Fruit fly (Drosophila melanogaster): ENCODE data around the gene Mfap1.

DNA sequence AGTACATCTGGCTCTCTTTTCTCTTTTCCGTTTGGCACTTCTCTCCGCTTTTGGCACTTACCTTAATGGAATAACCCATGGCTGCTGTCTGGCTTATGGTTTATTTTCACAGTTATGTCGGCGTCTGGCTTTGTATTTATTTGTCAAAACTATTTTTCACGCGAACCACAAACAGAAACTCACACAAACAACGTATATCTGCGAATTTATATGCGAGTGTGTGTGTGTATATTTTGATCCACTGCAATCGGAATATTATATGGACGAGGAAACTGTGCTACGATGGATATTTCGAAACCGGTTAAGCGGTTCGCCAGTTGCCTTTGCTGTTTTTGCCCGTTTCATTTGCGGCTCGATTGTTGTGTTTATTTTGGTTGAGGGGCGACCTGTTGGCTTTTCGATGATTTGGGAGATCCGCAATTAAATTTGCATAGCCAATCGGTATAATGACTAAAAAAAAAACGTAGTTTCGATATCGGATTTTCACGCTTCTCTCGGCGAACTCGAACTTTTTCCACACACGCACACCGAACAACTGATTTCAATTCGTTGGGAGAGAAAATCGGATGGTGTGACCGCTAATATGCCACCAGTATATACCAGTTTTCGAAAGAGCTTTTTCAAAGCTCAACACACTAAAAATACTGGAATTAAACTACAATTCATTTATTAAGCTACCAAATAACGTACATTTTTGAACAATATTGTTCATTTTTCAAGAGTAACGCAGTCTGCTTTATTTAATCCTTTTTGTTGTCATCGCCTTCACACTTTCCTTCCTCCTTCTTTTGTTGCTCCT lies 28.9 kb downstream of the Mfap1 start, which contains the start of gene CG1927:
- TF ChIP-seq psq (optimal IDR thresholded peaks at IDR 0.05) (no peak), Myc (optimal IDR thresholded peaks at IDR 0.05) (no peak), h (optimal IDR thresholded peaks at IDR 0.05) (no peak), Sin3A (optimal IDR thresholded peaks at IDR 0.05) (no peak), insv (optimal IDR thresholded peaks at IDR 0.05) (no peak)

Measured in Kc167 (cell line).